Fruit fly (Drosophila melanogaster) whole organism, embryonic: ENCODE data around the gene Glut4EF.

Source experiments
- Antp ChIP-seq: fragments of 200-800 bp; sonication (Bioruptor generic); optimal IDR thresholded peaks from 3 replicates; lab custom pipeline; 2016; ENCODE audit warnings: missing biosample characterization, missing genetic modification characterization
- Asciz ChIP-seq: fragments of 200-800 bp; sonication (Bioruptor generic); optimal IDR thresholded peaks from 2 replicates; lab custom pipeline; 2017; ENCODE audit warnings: missing biosample characterization, mild to moderate bottlenecking, missing genetic modification characterization, missing genetic modification reagents
- Bdp1 ChIP-seq: fragments of 200-800 bp; sonication (Bioruptor generic); optimal IDR thresholded peaks from 3 replicates; lab custom pipeline; 2016; ENCODE audit warnings: missing biosample characterization, missing genetic modification characterization
- CG10654 ChIP-seq: fragments of 200-800 bp; sonication (Bioruptor generic); optimal IDR thresholded peaks from 2 replicates; lab custom pipeline; 2016; ENCODE audit warnings: missing biosample characterization, missing genetic modification characterization
- CG13123 ChIP-seq: fragments of 200-800 bp; sonication (Bioruptor generic); optimal IDR thresholded peaks from 2 replicates; lab custom pipeline; 2016; ENCODE audit warnings: missing biosample characterization, missing genetic modification characterization
- CG13424 ChIP-seq: fragments of 200-800 bp; sonication (Bioruptor generic); optimal IDR thresholded peaks from 2 replicates; lab custom pipeline; 2019; ENCODE audit warnings: missing biosample characterization, mild to moderate bottlenecking, missing genetic modification characterization, moderate library complexity
- CG13624 ChIP-seq: fragments of 200-800 bp; sonication (Bioruptor generic); optimal IDR thresholded peaks from 2 replicates; lab custom pipeline; 2016; ENCODE audit warnings: missing biosample characterization, missing genetic modification characterization
- CG15514 ChIP-seq: fragments of 200-800 bp; sonication (Bioruptor generic); optimal IDR thresholded peaks from 3 replicates; lab custom pipeline; 2017; ENCODE audit warnings: missing biosample characterization, missing genetic modification characterization, mild to moderate bottlenecking, moderate library complexity, missing genetic modification reagents
- CG1647 ChIP-seq: fragments of 200-800 bp; sonication (Bioruptor generic); optimal IDR thresholded peaks from 3 replicates; lab custom pipeline; 2016; ENCODE audit warnings: missing biosample characterization, missing genetic modification characterization
- CG17359 ChIP-seq: fragments of 200-800 bp; sonication (Bioruptor generic); optimal IDR thresholded peaks from 3 replicates; lab custom pipeline; 2018; ENCODE audit warnings: missing biosample characterization, mild to moderate bottlenecking, missing genetic modification characterization, moderate library complexity
- CG17361 ChIP-seq: fragments of 200-800 bp; sonication (Bioruptor generic); IDR thresholded peaks from 3 replicates; pipeline ENCODE4 v1.3.6; 2022; ENCODE audit warnings: missing biosample characterization, missing genetic modification characterization
- CG18011 ChIP-seq: fragments of 200-800 bp; sonication (Bioruptor generic); optimal IDR thresholded peaks from 2 replicates; lab custom pipeline; 2017; ENCODE audit warnings: missing biosample characterization, missing genetic modification characterization, mild to moderate bottlenecking, moderate library complexity, missing genotype
- CG2712 ChIP-seq: fragments of 200-800 bp; optimal IDR thresholded peaks from 3 replicates; lab custom pipeline; 2019; ENCODE audit warnings: missing biosample characterization, mild to moderate bottlenecking, missing genetic modification characterization, moderate library complexity
- CG30403 ChIP-seq: fragments of 200-800 bp; sonication (Bioruptor generic); optimal IDR thresholded peaks from 3 replicates; lab custom pipeline; 2016; ENCODE audit warnings: missing biosample characterization, missing genetic modification characterization
- CG31388 ChIP-seq: fragments of 200-800 bp; sonication (Bioruptor generic); optimal IDR thresholded peaks from 2 replicates; lab custom pipeline; 2016; ENCODE audit warnings: missing biosample characterization, missing genetic modification characterization
- CG31441 ChIP-seq: fragments of 200-800 bp; sonication (Bioruptor generic); IDR thresholded peaks from 2 replicates; pipeline ENCODE4 v1.3.6; 2022; ENCODE audit warnings: missing biosample characterization, missing genetic modification characterization
- CG3726 ChIP-seq: fragments of 200-800 bp; sonication (Bioruptor generic); IDR thresholded peaks from 3 replicates; pipeline ENCODE4, ENCODE4 v1.3.6; 2022; ENCODE audit warnings: missing biosample characterization, missing genetic modification characterization
- CG3838 ChIP-seq: fragments of 200-800 bp; sonication (Bioruptor generic); optimal IDR thresholded peaks from 3 replicates; lab custom pipeline; 2016; ENCODE audit warnings: missing biosample characterization, missing genetic modification characterization
- CG3847 ChIP-seq: fragments of 200-800 bp; sonication (Bioruptor generic); IDR thresholded peaks from 2 replicates; pipeline ENCODE4 v1.3.6; 2022; ENCODE audit warnings: missing biosample characterization, missing genetic modification characterization
- CG4707 ChIP-seq: fragments of 200-800 bp; sonication (Bioruptor generic); optimal IDR thresholded peaks from 2 replicates; lab custom pipeline; 2018; ENCODE audit warnings: missing biosample characterization, mild to moderate bottlenecking, missing genetic modification characterization, moderate library complexity
- CG5953 ChIP-seq: fragments of 200-800 bp; sonication (Bioruptor generic); IDR thresholded peaks from 2 replicates; pipeline ENCODE4 v1.3.6; 2022; ENCODE audit warnings: missing biosample characterization, missing genetic modification characterization
- CG8290 ChIP-seq, 3 experiments: fragments of 200-800 bp; sonication (Bioruptor generic); optimal IDR thresholded peaks; 2 replicates each; lab custom pipeline; 2016 to 2019; ENCODE audit warnings: missing biosample characterization in 3 of 3, missing genetic modification characterization in 3 of 3, mild to moderate bottlenecking in 2 of 3, moderate library complexity in 1 of 3
- CG9215 ChIP-seq: fragments of 200-800 bp; sonication (Bioruptor generic); IDR thresholded peaks from 2 replicates; pipeline ENCODE4 v1.3.6; 2022; ENCODE audit warnings: missing biosample characterization, missing genetic modification characterization
- CHES-1-like ChIP-seq: fragments of 200-800 bp; sonication (Bioruptor generic); optimal IDR thresholded peaks from 2 replicates; lab custom pipeline; 2016; ENCODE audit warnings: missing biosample characterization, missing genetic modification characterization
- CTCF ChIP-seq: fragments of 200-800 bp; sonication (Bioruptor generic); optimal IDR thresholded peaks from 2 replicates; lab custom pipeline; 2017; ENCODE audit warnings: missing biosample characterization, mild to moderate bottlenecking, missing genetic modification characterization, moderate library complexity
- CrebB ChIP-seq: fragments of 200-800 bp; sonication (Bioruptor generic); optimal IDR thresholded peaks from 3 replicates; lab custom pipeline; 2018; ENCODE audit warnings: missing biosample characterization, mild to moderate bottlenecking, missing genetic modification characterization
- Eip74EF ChIP-seq, 2 experiments: fragments of 200-800 bp in 1 of 2; fragments of >200 bp in 1 of 2; sonication (Bioruptor generic) in 1 of 2; optimal IDR thresholded peaks; 2 replicates each; lab custom pipeline; 2017 to 2019; ENCODE audit warnings: missing biosample characterization in 2 of 2, missing genetic modification characterization in 2 of 2, mild to moderate bottlenecking in 1 of 2, moderate library complexity in 1 of 2
- Fer1 ChIP-seq: fragments of 200-800 bp; sonication (Bioruptor generic); optimal IDR thresholded peaks from 2 replicates; lab custom pipeline; 2017; ENCODE audit warnings: missing biosample characterization, mild to moderate bottlenecking, missing genetic modification characterization
- HLHmδ ChIP-seq: fragments of 200-800 bp; sonication (Bioruptor generic); optimal IDR thresholded peaks from 2 replicates; lab custom pipeline; 2018; ENCODE audit warnings: missing biosample characterization, mild to moderate bottlenecking, missing genetic modification characterization, moderate library complexity
- HmgD ChIP-seq: fragments of 200-800 bp; sonication (Bioruptor generic); optimal IDR thresholded peaks from 3 replicates; lab custom pipeline; 2016; ENCODE audit warnings: missing biosample characterization, missing genetic modification characterization
- Hmx ChIP-seq: fragments of 200-800 bp; sonication (Bioruptor generic); optimal IDR thresholded peaks from 2 replicates; lab custom pipeline; 2016; ENCODE audit warnings: missing biosample characterization, missing genetic modification characterization
- MBD-R2 ChIP-seq: fragments of 200-800 bp; sonication (Bioruptor generic); IDR thresholded peaks from 2 replicates; pipeline ENCODE4 v1.3.6; 2022; ENCODE audit warnings: missing biosample characterization, missing genetic modification characterization
- Oaz ChIP-seq: fragments of 200-800 bp; sonication (Bioruptor generic); IDR thresholded peaks from 2 replicates; pipeline ENCODE4 v1.3.6; 2022; ENCODE audit warnings: missing biosample characterization, missing genetic modification characterization
- PHDP ChIP-seq: fragments of 200-800 bp; sonication (Bioruptor generic); optimal IDR thresholded peaks from 3 replicates; lab custom pipeline; 2018; ENCODE audit warnings: missing biosample characterization, mild to moderate bottlenecking, missing genetic modification characterization, moderate library complexity
- Sry-δ ChIP-seq: fragments of 200-800 bp; sonication (Bioruptor generic); optimal IDR thresholded peaks from 2 replicates; lab custom pipeline; 2016; ENCODE audit warnings: missing biosample characterization, missing genetic modification characterization
- Xrp1 ChIP-seq: fragments of 200-800 bp; sonication (Bioruptor generic); IDR thresholded peaks from 2 replicates; pipeline ENCODE4 v1.3.6; 2022; ENCODE audit warnings: missing biosample characterization, missing genetic modification characterization
- bigmax ChIP-seq: fragments of 200-800 bp; sonication (Bioruptor generic); optimal IDR thresholded peaks from 2 replicates; lab custom pipeline; 2018; ENCODE audit warnings: missing biosample characterization, mild to moderate bottlenecking, missing genetic modification characterization
- crc ChIP-seq: fragments of 200-800 bp; sonication (Bioruptor generic); optimal IDR thresholded peaks from 2 replicates; lab custom pipeline; 2016; ENCODE audit warnings: missing biosample characterization, missing genetic modification characterization
- fu2 ChIP-seq: fragments of 200-800 bp; sonication (Bioruptor generic); optimal IDR thresholded peaks from 2 replicates; lab custom pipeline; 2016; ENCODE audit warnings: missing biosample characterization, missing genetic modification characterization
- grn ChIP-seq: fragments of 200-800 bp; sonication (Bioruptor generic); optimal IDR thresholded peaks from 3 replicates; lab custom pipeline; 2017; ENCODE audit warnings: missing biosample characterization, missing genetic modification characterization
- hbn ChIP-seq: fragments of 200-800 bp; sonication (Bioruptor generic); IDR thresholded peaks from 2 replicates; pipeline ENCODE4 v1.3.6; 2022; ENCODE audit warnings: missing biosample characterization, missing genetic modification characterization; ENCODE audit not compliant: partially characterized antibody
- lab ChIP-seq: fragments of 200-800 bp; sonication (Bioruptor generic); optimal IDR thresholded peaks from 3 replicates; lab custom pipeline; 2017; ENCODE audit warnings: missing biosample characterization, missing genetic modification characterization, mild to moderate bottlenecking, moderate library complexity, missing genetic modification reagents
- pros ChIP-seq: fragments of 200-800 bp; sonication (Bioruptor generic); optimal IDR thresholded peaks from 3 replicates; lab custom pipeline; 2019; ENCODE audit warnings: missing biosample characterization, mild to moderate bottlenecking, missing genetic modification characterization, moderate library complexity
- sr ChIP-seq: fragments of 200-800 bp; sonication (Bioruptor generic); IDR thresholded peaks from 3 replicates; pipeline ENCODE4 v1.3.6; 2022; ENCODE audit warnings: missing biosample characterization, missing genetic modification characterization
- tap ChIP-seq: fragments of 200-800 bp; optimal IDR thresholded peaks from 3 replicates; lab custom pipeline; 2019; ENCODE audit warnings: missing biosample characterization, mild to moderate bottlenecking, missing genetic modification characterization, moderate library complexity
- tin ChIP-seq: fragments of 200-800 bp; sonication (Bioruptor generic); optimal IDR thresholded peaks from 3 replicates; lab custom pipeline; 2016; ENCODE audit warnings: missing biosample characterization, missing genetic modification characterization
- trem ChIP-seq: fragments of 200-800 bp; optimal IDR thresholded peaks from 3 replicates; lab custom pipeline; 2019; ENCODE audit warnings: missing biosample characterization, mild to moderate bottlenecking, missing genetic modification characterization, moderate library complexity
- unpg ChIP-seq: fragments of 200-800 bp; sonication (Bioruptor generic); optimal IDR thresholded peaks from 3 replicates; lab custom pipeline; 2018; ENCODE audit warnings: missing biosample characterization, mild to moderate bottlenecking, missing genetic modification characterization, moderate library complexity
- zen2 ChIP-seq: fragments of 200-800 bp; sonication (Bioruptor generic); IDR thresholded peaks from 3 replicates; pipeline ENCODE4 v1.3.6; 2022; ENCODE audit warnings: missing biosample characterization, missing genetic modification characterization; ENCODE audit not compliant: partially characterized antibody
- zfh1 ChIP-seq: fragments of 200-800 bp; sonication (Bioruptor generic); IDR thresholded peaks from 3 replicates; pipeline ENCODE4 v1.3.6; 2022; ENCODE audit warnings: missing biosample characterization, missing genetic modification characterization
- zfh2 ChIP-seq: fragments of 200-800 bp; sonication (Bioruptor generic); optimal IDR thresholded peaks from 2 replicates; lab custom pipeline; 2016; ENCODE audit warnings: missing biosample characterization, missing genetic modification characterization

Gene Glut4EF

DNA sequence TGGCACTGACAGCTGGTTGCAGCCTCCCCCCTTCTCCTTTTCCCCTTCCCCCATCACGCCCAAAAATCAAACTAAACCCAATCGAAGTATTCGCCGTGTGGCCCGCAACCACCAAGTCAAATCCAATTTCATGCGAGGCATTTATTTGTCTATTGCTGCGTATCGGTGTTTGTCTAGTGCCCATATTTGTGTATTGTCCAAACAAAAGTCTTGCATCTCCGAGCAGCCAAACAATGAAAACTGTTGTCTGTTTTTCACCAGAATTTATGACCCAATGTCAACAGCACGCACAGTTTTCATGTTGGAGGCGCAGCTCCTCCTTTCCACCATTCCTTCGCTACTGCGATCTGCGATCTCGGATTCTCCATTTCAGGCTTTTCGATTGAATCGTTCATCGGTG is 4.5 kb upstream of the Glut4EF start (continued):
- TF ChIP-seq Hmx (GFP tag; lab: Kevin White, UChicago) = no peak
- no peak for TF ChIP-seq CG31388
- peak; percentile 57 for TF ChIP-seq trem (tag; lab: Kevin White, UChicago)
- TF ChIP-seq Sry-δ (GFP tag; lab: Kevin White, UChicago) = peak; percentile 4
- TF ChIP-seq CG3726 (GFP tag; lab: Robert Waterston, UW) = 0 out of 3 replicates have a peak, but pooled peaks have one; percentile 39
- no peak for TF ChIP-seq Antp (GFP tag; lab: Kevin White, UChicago)
- peak; percentile 40; the same call in 1 of the 3 replicates for TF ChIP-seq sr
- TF ChIP-seq CG18011 = no peak
- TF ChIP-seq lab (GFP tag; lab: Kevin White, UChicago) = peak; percentile 50
- peak; percentile 37 for TF ChIP-seq CG2712 (tag; lab: Kevin White, UChicago)
- TF ChIP-seq fu2 (GFP tag; lab: Kevin White, UChicago) = no peak
- no peak for TF ChIP-seq CG13624
- peak; percentile 63 for TF ChIP-seq CG31441
- peak in 1 of 2 experiments; percentile 34 for TF ChIP-seq Eip74EF (GFP tag; optimal IDR thresholded peaks at IDR 0.05; lab: Kevin White, UChicago)
- peak; percentile 89 for TF ChIP-seq HLHmδ
- TF ChIP-seq CTCF (GFP tag; lab: Kevin White, UChicago) = peak; percentile 24
- no peak for TF ChIP-seq zen2
- peak; percentile 56 for TF ChIP-seq unpg
- TF ChIP-seq zfh1 (GFP tag; lab: Robert Waterston, UW) = peak; percentile 54; the same call in 2 of the 3 replicates
- TF ChIP-seq CG3847 (GFP tag; lab: Robert Waterston, UW) = no peak
- TF ChIP-seq CG3838 (GFP tag; lab: Kevin White, UChicago) = peak; percentile 11
- peak; percentile 70 for TF ChIP-seq CG17359 (tag; lab: Kevin White, UChicago)
- peak; percentile 20 for TF ChIP-seq CG1647 (GFP tag; lab: Kevin White, UChicago)
- no peak for TF ChIP-seq MBD-R2 (GFP tag; lab: Robert Waterston, UW)
- peak; percentile 55 for TF ChIP-seq Bdp1
- peak; percentile 89 for TF ChIP-seq Asciz (GFP tag; lab: Kevin White, UChicago)
- no peak for TF ChIP-seq Oaz
- peak; percentile 81 for TF ChIP-seq Xrp1 (GFP tag; lab: Robert Waterston, UW)
- no peak for TF ChIP-seq CG13123 (GFP tag; lab: Kevin White, UChicago)
- no peak for TF ChIP-seq crc
- TF ChIP-seq CG10654 = peak; percentile 19
- no peak for TF ChIP-seq CG30403 (GFP tag; lab: Kevin White, UChicago)
- no peak for TF ChIP-seq Fer1 (GFP tag; lab: Kevin White, UChicago)
- no peak for TF ChIP-seq hbn (GFP tag; lab: Robert Waterston, UW)
- TF ChIP-seq CG13424 (tag; lab: Kevin White, UChicago) = no peak
- peak; percentile 60 for TF ChIP-seq grn (GFP tag; lab: Kevin White, UChicago)
- TF ChIP-seq PHDP (tag; lab: Kevin White, UChicago) = peak; percentile 54
- 0 out of 2 replicates have a peak, but pooled peaks have one; percentile 25 for TF ChIP-seq CG5953
- TF ChIP-seq CG17361 (GFP tag; lab: Robert Waterston, UW) = peak; percentile 42; the same call in 2 of the 3 replicates
- TF ChIP-seq CHES-1-like (GFP tag; lab: Kevin White, UChicago) = peak; percentile 52
- TF ChIP-seq CG15514 = no peak
- no peak for TF ChIP-seq zfh2
- peak; percentile 70 for TF ChIP-seq CrebB
- TF ChIP-seq CG9215 (GFP tag; lab: Robert Waterston, UW) = no peak
- peak; percentile 14 for TF ChIP-seq tin (GFP tag; lab: Kevin White, UChicago)
- TF ChIP-seq CG8290 (GFP tag; optimal IDR thresholded peaks at IDR 0.05; lab: Kevin White, UChicago) = peak; percentile 48
- TF ChIP-seq CG8290 (tag; optimal IDR thresholded peaks at IDR 0.05; lab: Kevin White, UChicago) = peak; percentile 26 to 49
- TF ChIP-seq CG4707 = peak; percentile 82
- no peak for TF ChIP-seq tap
- TF ChIP-seq bigmax (GFP tag; lab: Kevin White, UChicago) = no peak
- peak; percentile 21 for TF ChIP-seq HmgD (GFP tag; lab: Kevin White, UChicago)
- TF ChIP-seq pros (GFP tag; lab: Kevin White, UChicago) = peak; percentile 34
